Worm (Caenorhabditis elegans) whole organism, late embryonic: ENCODE data around the gene F44E2.10.

ENCODE experiments used
- C08G9.2 ChIP-seq: sonication (generic microtip); optimal IDR thresholded peaks from 2 replicates; lab custom pipeline; 2016; ENCODE audit warnings: mild to moderate bottlenecking, missing genetic modification characterization, moderate library complexity, missing compliant biosample characterization
- C38D4.7 ChIP-seq: fragments of 200-800 bp; sonication (Bioruptor generic); optimal IDR thresholded peaks from 2 replicates; lab custom pipeline; 2018; ENCODE audit warnings: mild to moderate bottlenecking, missing genetic modification characterization, moderate library complexity, missing compliant biosample characterization
- F13H6.1 ChIP-seq: sonication (generic microtip); optimal IDR thresholded peaks from 2 replicates; lab custom pipeline; 2016; ENCODE audit warnings: missing genetic modification characterization, missing compliant biosample characterization
- K02D7.2 ChIP-seq: sonication (generic microtip); optimal IDR thresholded peaks from 2 replicates; lab custom pipeline; 2017; ENCODE audit warnings: mild to moderate bottlenecking, missing genetic modification characterization, missing compliant biosample characterization
- K09A11.1 ChIP-seq: sonication (generic microtip); optimal IDR thresholded peaks from 2 replicates; lab custom pipeline; 2017; ENCODE audit warnings: antibody characterized with exemption, mild to moderate bottlenecking, missing genetic modification characterization, missing compliant biosample characterization; ENCODE audit not compliant: insufficient read depth
- Y22D7AL.16 ChIP-seq: sonication (generic microtip); optimal IDR thresholded peaks from 2 replicates; lab custom pipeline; 2016; ENCODE audit warnings: missing genetic modification characterization, missing compliant biosample characterization
- ahr-1 ChIP-seq: sonication (generic microtip); optimal IDR thresholded peaks from 2 replicates; lab custom pipeline; 2016; ENCODE audit warnings: missing genetic modification characterization, missing compliant biosample characterization
- ama-1 ChIP-seq: fragments of 150-350 bp; optimal IDR thresholded peaks from 2 replicates; lab custom pipeline; 2014
- ceh-14 ChIP-seq: sonication (generic microtip); optimal IDR thresholded peaks from 2 replicates; lab custom pipeline; 2016; ENCODE audit warnings: missing genotype, missing genetic modification characterization, missing compliant biosample characterization
- ceh-18 ChIP-seq: sonication (generic microtip); optimal IDR thresholded peaks from 2 replicates; lab custom pipeline; 2016; ENCODE audit warnings: missing genetic modification characterization, missing compliant biosample characterization
- ceh-19 ChIP-seq: fragments of 200-800 bp; sonication (Bioruptor generic); optimal IDR thresholded peaks from 2 replicates; lab custom pipeline; 2018; ENCODE audit warnings: mild to moderate bottlenecking, missing genetic modification characterization, missing compliant biosample characterization
- ceh-2 ChIP-seq: sonication (generic microtip); optimal IDR thresholded peaks from 2 replicates; lab custom pipeline; 2016; ENCODE audit warnings: missing genotype, missing genetic modification characterization, missing compliant biosample characterization
- ceh-22 ChIP-seq: sonication (generic microtip); optimal IDR thresholded peaks from 2 replicates; lab custom pipeline; 2017; ENCODE audit warnings: missing biosample characterization, missing genetic modification characterization
- ceh-30 ChIP-seq: fragments of 150-350 bp; optimal IDR thresholded peaks from 2 replicates; lab custom pipeline; 2014; ENCODE audit warnings: missing biosample characterization, missing genetic modification characterization
- ceh-31 ChIP-seq: sonication (generic microtip); optimal IDR thresholded peaks from 2 replicates; lab custom pipeline; 2016; ENCODE audit warnings: missing genetic modification characterization, missing compliant biosample characterization
- ceh-45 ChIP-seq: fragments of 200-800 bp; sonication (Bioruptor generic); IDR thresholded peaks from 2 replicates; pipeline ENCODE4 v1.3.6; 2022; ENCODE audit warnings: missing genetic modification reagents, missing genetic modification characterization, missing compliant biosample characterization
- ceh-9 ChIP-seq: sonication (generic microtip); optimal IDR thresholded peaks from 2 replicates; lab custom pipeline; 2016; ENCODE audit warnings: mild to moderate bottlenecking, missing genetic modification characterization, inconsistent platforms, missing compliant biosample characterization
- elt-2 ChIP-seq: sonication (generic microtip); optimal IDR thresholded peaks from 2 replicates; lab custom pipeline; 2016; ENCODE audit warnings: missing genetic modification reagents, missing genetic modification characterization, missing compliant biosample characterization
- elt-4 ChIP-seq: sonication (generic microtip); optimal IDR thresholded peaks from 2 replicates; lab custom pipeline; 2016; ENCODE audit warnings: missing genetic modification characterization, missing compliant biosample characterization
- fkh-10 ChIP-seq: fragments of 150-350 bp; optimal IDR thresholded peaks from 2 replicates; lab custom pipeline; 2014; ENCODE audit warnings: missing biosample characterization, missing genetic modification reagents, missing genetic modification characterization
- gmeb-2 ChIP-seq: sonication (generic microtip); optimal IDR thresholded peaks from 2 replicates; lab custom pipeline; 2016; ENCODE audit warnings: missing genetic modification characterization, inconsistent platforms, missing compliant biosample characterization
- hlh-13 ChIP-seq: fragments of 200-800 bp; sonication (Bioruptor generic); optimal IDR thresholded peaks from 2 replicates; lab custom pipeline; 2018; ENCODE audit warnings: mild to moderate bottlenecking, missing genetic modification characterization, missing compliant biosample characterization
- hlh-15 ChIP-seq: sonication (generic microtip); optimal IDR thresholded peaks from 2 replicates; lab custom pipeline; 2016; ENCODE audit warnings: missing genetic modification characterization, missing compliant biosample characterization
- hlh-30 ChIP-seq: sonication (generic microtip); optimal IDR thresholded peaks from 2 replicates; lab custom pipeline; 2017; ENCODE audit warnings: antibody characterized with exemption, missing genetic modification characterization, missing compliant biosample characterization; ENCODE audit not compliant: insufficient read depth
- hlh-6 ChIP-seq: sonication (generic microtip); optimal IDR thresholded peaks from 2 replicates; lab custom pipeline; 2016; ENCODE audit warnings: missing genotype, missing genetic modification characterization, missing compliant biosample characterization
- hlh-8 ChIP-seq: sonication (generic microtip); optimal IDR thresholded peaks from 2 replicates; lab custom pipeline; 2016; ENCODE audit warnings: missing genotype, missing genetic modification characterization, missing compliant biosample characterization
- lim-6 ChIP-seq: sonication (generic microtip); optimal IDR thresholded peaks from 2 replicates; lab custom pipeline; 2016; ENCODE audit warnings: missing genetic modification characterization, missing compliant biosample characterization
- lin-11 ChIP-seq: fragments of 200-800 bp; sonication (Bioruptor generic); optimal IDR thresholded peaks from 2 replicates; lab custom pipeline; 2018; ENCODE audit warnings: mild to moderate bottlenecking, missing genetic modification characterization, missing compliant biosample characterization
- nfya-1 ChIP-seq: sonication (generic microtip); optimal IDR thresholded peaks from 2 replicates; lab custom pipeline; 2017; ENCODE audit warnings: missing genetic modification characterization, mild to moderate bottlenecking, missing compliant biosample characterization, antibody characterized with exemption, moderate library complexity
- nhr-11 ChIP-seq: fragments of 150-350 bp; optimal IDR thresholded peaks from 2 replicates; lab custom pipeline; 2014; ENCODE audit warnings: missing biosample characterization, missing genetic modification characterization
- odd-2 ChIP-seq: sonication (generic microtip); optimal IDR thresholded peaks from 2 replicates; lab custom pipeline; 2017; ENCODE audit warnings: antibody characterized with exemption, mild to moderate bottlenecking, missing genetic modification characterization, missing compliant biosample characterization
- pag-3 ChIP-seq: sonication (generic microtip); optimal IDR thresholded peaks from 2 replicates; lab custom pipeline; 2016; ENCODE audit warnings: missing compliant biosample characterization, missing genetic modification characterization, borderline replicate concordance
- pax-1 ChIP-seq: fragments of 150-350 bp; optimal IDR thresholded peaks from 2 replicates; lab custom pipeline; 2014; ENCODE audit warnings: missing biosample characterization, missing genetic modification characterization
- pha-2 ChIP-seq: sonication (generic microtip); optimal IDR thresholded peaks from 2 replicates; lab custom pipeline; 2017; ENCODE audit warnings: mild to moderate bottlenecking, missing genetic modification characterization, missing compliant biosample characterization
- ref-2 ChIP-seq: sonication (generic microtip); optimal IDR thresholded peaks from 2 replicates; lab custom pipeline; 2016; ENCODE audit warnings: missing genetic modification characterization, missing compliant biosample characterization
- sdc-2 ChIP-seq: sonication (generic microtip); optimal IDR thresholded peaks from 2 replicates; lab custom pipeline; 2016; ENCODE audit warnings: missing genotype, missing genetic modification characterization, missing compliant biosample characterization
- sox-2 ChIP-seq: fragments of 200-800 bp; sonication (Bioruptor generic); IDR thresholded peaks from 2 replicates; pipeline ENCODE4 v1.3.6; 2022; ENCODE audit warnings: missing genetic modification reagents, missing genetic modification characterization, missing compliant biosample characterization
- sox-4 ChIP-seq: sonication (generic microtip); optimal IDR thresholded peaks from 2 replicates; lab custom pipeline; 2017; ENCODE audit warnings: mild to moderate bottlenecking, missing genetic modification characterization, inconsistent platforms, missing compliant biosample characterization
- tbx-2 ChIP-seq: sonication (generic microtip); optimal IDR thresholded peaks from 2 replicates; lab custom pipeline; 2016; ENCODE audit warnings: missing genetic modification characterization, missing compliant biosample characterization
- ttx-3 ChIP-seq: sonication (generic microtip); optimal IDR thresholded peaks from 2 replicates; lab custom pipeline; 2016; ENCODE audit warnings: missing genetic modification reagents, missing genetic modification characterization, missing compliant biosample characterization
- unc-3 ChIP-seq, 2 experiments: fragments of 200-800 bp in 1 of 2; sonication (Bioruptor generic) in 1 of 2; sonication (generic microtip) in 1 of 2; conservative IDR thresholded peaks in 1 of 2; optimal IDR thresholded peaks in 1 of 2; 2 replicates each; pipeline versions ENCODE4 v1.3.6 to Lab custom; 2016 to 2022; ENCODE audit warnings: missing compliant biosample characterization in 2 of 2, missing genetic modification characterization in 2 of 2, missing genetic modification reagents in 1 of 2
- unc-42 ChIP-seq: sonication (generic microtip); optimal IDR thresholded peaks from 2 replicates; lab custom pipeline; 2016; ENCODE audit warnings: missing genotype, missing genetic modification characterization, missing compliant biosample characterization
- unc-55 ChIP-seq: sonication (generic microtip); optimal IDR thresholded peaks from 2 replicates; lab custom pipeline; 2017; ENCODE audit warnings: missing biosample characterization, missing genetic modification reagents, missing genetic modification characterization
- unc-86 ChIP-seq: sonication (generic microtip); optimal IDR thresholded peaks from 2 replicates; lab custom pipeline; 2016; ENCODE audit warnings: missing genetic modification characterization, missing compliant biosample characterization
- ztf-16 ChIP-seq: sonication (generic microtip); optimal IDR thresholded peaks from 2 replicates; lab custom pipeline; 2017; ENCODE audit warnings: missing genetic modification characterization, missing compliant biosample characterization

The F44E2.10 gene

DNA sequence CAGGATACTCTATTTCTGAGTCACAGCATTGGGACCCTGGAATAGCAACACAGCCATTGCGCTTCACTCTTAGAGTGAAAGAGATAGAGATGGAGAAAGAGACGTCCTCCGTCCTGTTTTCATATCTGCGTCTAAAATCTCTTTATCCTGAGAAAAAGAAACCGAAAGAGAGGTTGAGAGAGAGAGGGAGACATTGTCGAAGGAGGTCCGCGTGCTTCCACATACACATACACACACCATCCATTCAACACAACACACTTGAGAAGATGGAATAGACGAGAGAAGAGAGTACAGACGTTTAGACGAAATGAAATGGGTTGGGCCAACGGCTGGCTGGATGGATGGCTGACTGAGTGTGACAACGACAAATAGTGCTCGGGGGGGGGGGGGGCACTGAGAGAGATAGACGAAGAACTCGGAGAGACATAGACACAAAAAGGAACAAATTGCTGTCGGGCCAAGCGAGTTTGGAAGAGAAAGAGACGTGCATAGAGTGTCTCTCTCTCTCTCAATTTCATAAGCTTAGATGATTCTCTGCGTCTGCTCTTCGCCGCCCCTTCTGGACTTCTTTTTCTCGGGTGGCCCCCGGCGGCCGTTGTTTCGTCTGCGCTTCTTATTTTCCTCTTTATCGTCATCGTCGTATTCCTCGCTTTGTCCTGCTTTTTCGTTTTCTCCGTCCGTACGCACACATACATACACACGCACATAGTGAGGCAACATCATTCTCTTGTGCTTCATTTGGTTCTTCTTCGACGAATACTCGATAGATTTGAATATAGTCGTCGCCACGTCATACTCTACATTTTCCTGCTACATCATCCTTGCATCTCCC lies 30.7 kb downstream of the F44E2.10 start, which contains the start of gene F54F2.6 (continued):
- no peak for TF ChIP-seq lim-6 (tag; lab: Kevin White, UChicago)
- peak; percentile 81 for TF ChIP-seq ref-2
- peak; percentile 44 for TF ChIP-seq elt-2 (tag; lab: Kevin White, UChicago)
- peak; percentile 56 for TF ChIP-seq sox-2
- no peak for TF ChIP-seq hlh-6 (tag; lab: Kevin White, UChicago)
- TF ChIP-seq K02D7.2 = no peak
- TF ChIP-seq pha-2 = peak; percentile 76

- TF ChIP-seq lin-11 (no peak), pax-1 (tag; lab: Kevin White, UChicago) (no peak), ama-1 (lab: Kevin White, UChicago) (no peak), hlh-13 (GFP tag; lab: Kevin White, UChicago) (no peak), K02D7.2 (no peak), Y22D7AL.16 (tag; lab: Kevin White, UChicago) (no peak), elt-2 (tag; lab: Kevin White, UChicago) (peak; percentile 65), unc-86 (tag; lab: Kevin White, UChicago) (no peak), C08G9.2 (no peak), hlh-30 (tag; lab: Kevin White, UChicago) (peak; percentile 19), F13H6.1 (no peak), ceh-31 (tag; lab: Kevin White, UChicago) (peak; percentile 50), unc-42 (tag; lab: Kevin White, UChicago) (peak; percentile 20), sdc-2 (tag; lab: Kevin White, UChicago) (no peak), K09A11.1 (tag; lab: Kevin White, UChicago) (no peak), fkh-10 (GFP tag; lab: Kevin White, UChicago) (no peak), ceh-2 (no peak), nfya-1 (tag; lab: Kevin White, UChicago) (peak; percentile 66), tbx-2 (peak; percentile 23), nhr-11 (tag; lab: Kevin White, UChicago) (no peak), C38D4.7 (GFP tag; lab: Kevin White, UChicago) (no peak), ceh-18 (tag; lab: Kevin White, UChicago) (peak; percentile 33), hlh-6 (tag; lab: Kevin White, UChicago) (no peak), sox-2 (no peak), ceh-45 (no peak), ceh-14 (tag; lab: Kevin White, UChicago) (no peak), ceh-19 (no peak), unc-55 (GFP tag; lab: Kevin White, UChicago) (peak; percentile 60)
Observed at ce11 chrIII:8797211-8797733, 33.6 kb downstream of the F44E2.10 start.

- TF ChIP-seq hlh-15 (tag; lab: Kevin White, UChicago) = no peak
- TF ChIP-seq elt-2 (tag; lab: Kevin White, UChicago) = peak; percentile 17
- TF ChIP-seq pax-1 (tag; lab: Kevin White, UChicago) = no peak
- peak; percentile 91 for TF ChIP-seq unc-55 (GFP tag; lab: Kevin White, UChicago)
- TF ChIP-seq gmeb-2 = no peak
- peak; percentile 10 for TF ChIP-seq sdc-2 (tag; lab: Kevin White, UChicago)
- TF ChIP-seq ceh-31 (tag; lab: Kevin White, UChicago) = peak; percentile 92
- TF ChIP-seq unc-3 (GFP tag; conservative IDR thresholded peaks at IDR 0.05; lab: Robert Waterston, UW) = no peak
- TF ChIP-seq unc-3 (tag; optimal IDR thresholded peaks at IDR 0.05; lab: Kevin White, UChicago) = peak; percentile 17
- TF ChIP-seq ztf-16 (tag; lab: Kevin White, UChicago) = no peak
- peak; percentile 55 for TF ChIP-seq hlh-8 (tag; lab: Kevin White, UChicago)
- no peak for TF ChIP-seq fkh-10 (GFP tag; lab: Kevin White, UChicago)
- TF ChIP-seq ceh-2 = peak; percentile 54
- no peak for TF ChIP-seq ttx-3 (tag; lab: Kevin White, UChicago)
- no peak for TF ChIP-seq ceh-19
- no peak for TF ChIP-seq odd-2 (tag; lab: Kevin White, UChicago)
- TF ChIP-seq sox-4 (tag; lab: Kevin White, UChicago) = no peak
- no peak for TF ChIP-seq ahr-1
- no peak for TF ChIP-seq Y22D7AL.16 (tag; lab: Kevin White, UChicago)
- TF ChIP-seq ceh-30 (tag; lab: Kevin White, UChicago) = peak; percentile 60
- peak; percentile 60 for TF ChIP-seq C08G9.2
- TF ChIP-seq ceh-9 (tag; lab: Kevin White, UChicago) = no peak
- TF ChIP-seq pag-3 (tag; lab: Kevin White, UChicago) = no peak
- no peak for TF ChIP-seq nhr-11 (tag; lab: Kevin White, UChicago)
- no peak for TF ChIP-seq elt-4 (tag; lab: Kevin White, UChicago)
- TF ChIP-seq ceh-22 (tag; lab: Kevin White, UChicago) = no peak
Observed at ce11 chrIII:8795595-8796141, 35.2 kb downstream of the F44E2.10 start.
